Fruit fly (Drosophila melanogaster) whole organism, pupa: ENCODE results near the gene tth.

Source experiments
- CG10348 ChIP-seq: fragments of 200-800 bp; sonication (Bioruptor generic); IDR thresholded peaks from 2 replicates; pipeline ENCODE4 v1.3.6; 2022; ENCODE audit warnings: missing biosample characterization, missing genetic modification characterization
- CG12605 ChIP-seq: fragments of 200-800 bp; sonication (Bioruptor generic); IDR thresholded peaks from 2 replicates; pipeline ENCODE4 v1.3.6; 2022; ENCODE audit warnings: missing biosample characterization, missing genetic modification characterization
- CG13204 ChIP-seq: fragments of 200-800 bp; sonication (Bioruptor generic); optimal IDR thresholded peaks from 2 replicates; lab custom pipeline; 2018; ENCODE audit warnings: missing biosample characterization, mild to moderate bottlenecking, missing genetic modification characterization, moderate library complexity
- CG14655 ChIP-seq: fragments of 200-800 bp; sonication (Bioruptor generic); optimal IDR thresholded peaks from 3 replicates; lab custom pipeline; 2017; ENCODE audit warnings: mild to moderate bottlenecking, missing biosample characterization, missing genetic modification reagents, missing genetic modification characterization
- CG15710 ChIP-seq: fragments of 200-800 bp; sonication (Bioruptor generic); optimal IDR thresholded peaks from 2 replicates; lab custom pipeline; 2018; ENCODE audit warnings: missing biosample characterization, mild to moderate bottlenecking, missing genetic modification characterization, moderate library complexity
- CG17806 ChIP-seq: fragments of 200-800 bp; sonication (Bioruptor generic); optimal IDR thresholded peaks from 2 replicates; lab custom pipeline; 2018; ENCODE audit warnings: missing biosample characterization, mild to moderate bottlenecking, missing genetic modification characterization, moderate library complexity
- CG32121 ChIP-seq: fragments of 200-800 bp; sonication (Bioruptor generic); IDR thresholded peaks from 2 replicates; pipeline ENCODE4 v1.3.6; 2022; ENCODE audit warnings: missing biosample characterization, missing genetic modification characterization
- CG34367 ChIP-seq: fragments of 200-800 bp; sonication (Bioruptor generic); optimal IDR thresholded peaks from 2 replicates; lab custom pipeline; 2018; ENCODE audit warnings: missing biosample characterization, mild to moderate bottlenecking, missing genetic modification characterization
- CG4496 ChIP-seq: fragments of 200-800 bp; sonication (Bioruptor generic); IDR thresholded peaks from 3 replicates; pipeline ENCODE4 v1.3.6; 2022; ENCODE audit warnings: missing biosample characterization, missing genetic modification characterization
- CG8159 ChIP-seq: fragments of 200-800 bp; sonication (Bioruptor generic); optimal IDR thresholded peaks from 3 replicates; lab custom pipeline; 2018; ENCODE audit warnings: missing biosample characterization, mild to moderate bottlenecking, missing genetic modification characterization, moderate library complexity
- CG8301 ChIP-seq: fragments of 200-800 bp; sonication (Bioruptor generic); optimal IDR thresholded peaks from 2 replicates; lab custom pipeline; 2018; ENCODE audit warnings: missing biosample characterization, mild to moderate bottlenecking, missing genetic modification characterization
- CG9948 ChIP-seq: fragments of 200-800 bp; sonication (Bioruptor generic); optimal IDR thresholded peaks from 2 replicates; lab custom pipeline; 2018; ENCODE audit warnings: missing biosample characterization, mild to moderate bottlenecking, missing genetic modification characterization, moderate library complexity
- D1 ChIP-seq: fragments of 200-800 bp; sonication (Bioruptor generic); optimal IDR thresholded peaks from 2 replicates; lab custom pipeline; 2018; ENCODE audit warnings: missing biosample characterization, mild to moderate bottlenecking, missing genetic modification characterization, moderate library complexity
- EcR ChIP-seq: fragments of 200-800 bp; sonication (Bioruptor generic); optimal IDR thresholded peaks from 3 replicates; lab custom pipeline; 2019; ENCODE audit warnings: missing biosample characterization, missing genetic modification characterization, mild to moderate bottlenecking, moderate library complexity, missing genetic modification reagents
- Ets98B ChIP-seq: fragments of 200-800 bp; sonication (Bioruptor generic); IDR thresholded peaks from 2 replicates; pipeline ENCODE4 v1.3.6; 2022; ENCODE audit warnings: missing biosample characterization, missing genetic modification characterization
- Pif1A ChIP-seq: fragments of 200-800 bp; sonication (Bioruptor generic); optimal IDR thresholded peaks from 3 replicates; lab custom pipeline; 2016; ENCODE audit warnings: missing biosample characterization, missing genetic modification characterization
- Pif1B ChIP-seq: fragments of 200-800 bp; sonication (Bioruptor generic); optimal IDR thresholded peaks from 3 replicates; lab custom pipeline; 2016; ENCODE audit warnings: missing biosample characterization, missing genetic modification characterization
- Snoo ChIP-seq: fragments of 200-800 bp; sonication (Bioruptor generic); optimal IDR thresholded peaks from 3 replicates; lab custom pipeline; 2017; ENCODE audit warnings: missing biosample characterization, mild to moderate bottlenecking, missing genetic modification characterization, inconsistent platforms
- fd96Ca ChIP-seq: fragments of 200-800 bp; sonication (Bioruptor generic); IDR thresholded peaks from 3 replicates; pipeline ENCODE4 v1.3.6; 2022; ENCODE audit warnings: missing biosample characterization, missing genetic modification characterization
- gl ChIP-seq: fragments of 200-800 bp; sonication (Bioruptor generic); optimal IDR thresholded peaks from 2 replicates; lab custom pipeline; 2018; ENCODE audit warnings: missing biosample characterization, mild to moderate bottlenecking, missing genetic modification characterization
- rn ChIP-seq: fragments of 200-800 bp; sonication (Bioruptor generic); IDR thresholded peaks from 2 replicates; pipeline ENCODE4 v1.3.6; 2022; ENCODE audit warnings: missing biosample characterization, missing genetic modification characterization

tth gene

DNA sequence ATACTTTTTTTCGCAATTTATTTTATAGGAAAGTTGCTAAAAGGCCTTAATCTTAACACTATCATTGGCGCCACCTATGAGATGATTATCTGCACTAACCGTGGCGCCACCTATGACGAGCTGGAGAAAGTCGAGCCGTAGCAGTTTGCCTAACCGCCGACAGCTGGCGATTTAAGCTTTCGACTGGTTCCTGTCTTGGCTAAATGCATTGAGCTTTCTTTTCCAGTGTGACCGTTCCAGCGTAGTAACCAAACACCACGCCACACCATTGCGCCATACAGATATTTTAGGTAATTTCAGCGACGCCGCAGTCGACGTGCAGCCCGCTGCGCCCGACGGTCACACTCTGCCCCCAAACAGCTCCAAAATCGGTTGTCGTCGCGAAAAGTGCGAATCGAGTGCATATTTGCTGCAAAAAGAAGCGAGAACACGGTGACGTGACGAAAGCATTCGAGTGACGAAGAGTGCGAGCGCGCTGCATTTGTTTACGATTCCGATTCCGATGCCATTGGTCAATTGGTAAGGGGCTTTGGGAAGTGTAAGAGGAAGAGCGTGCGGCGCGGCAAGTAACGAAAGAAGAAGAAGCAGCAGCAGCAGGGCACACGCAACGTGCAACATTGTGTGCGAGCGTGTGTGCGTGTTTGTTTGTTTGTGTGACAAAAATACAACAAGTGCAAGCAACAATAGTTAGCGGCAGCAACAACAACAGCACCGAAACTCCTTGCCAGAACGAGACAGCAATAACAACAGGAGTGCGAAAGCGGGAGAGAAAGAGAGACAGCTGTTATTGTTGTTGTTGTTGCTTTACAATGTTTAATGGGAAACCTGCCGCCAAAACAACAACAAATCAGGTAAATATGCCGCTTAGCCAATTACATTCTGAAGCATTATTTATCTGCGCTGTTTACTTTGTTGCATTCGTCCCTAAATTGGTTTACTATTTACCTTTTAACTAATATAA lies 52.6 kb downstream of the tth start, which contains the start of the genes CG46311 and Tpst:
Gene CG46311, plus strand, starts transcription at position 341 of the 961 bp plus-strand sequence.
Gene Tpst, plus strand, starts transcription at position 341 of the 961 bp plus-strand sequence.
- peak; percentile 23 for TF ChIP-seq CG13204 (GFP tag; lab: Kevin White, UChicago)
- no peak for TF ChIP-seq D1 (tag; lab: Kevin White, UChicago)
- no peak for TF ChIP-seq CG9948 (tag; lab: Kevin White, UChicago)
- TF ChIP-seq CG14655 (GFP tag; lab: Kevin White, UChicago) = no peak
- no peak for TF ChIP-seq CG8301 (tag; lab: Kevin White, UChicago)
- no peak for TF ChIP-seq CG10348 (GFP tag; lab: Robert Waterston, UW)
- peak; percentile 41; the same call in 2 of the 3 replicates for TF ChIP-seq CG4496
- no peak for TF ChIP-seq gl (tag; lab: Kevin White, UChicago)
- peak; percentile 63; the same call in 1 of the 2 replicates for TF ChIP-seq CG12605 (GFP tag; lab: Robert Waterston, UW)
- TF ChIP-seq Ets98B = no peak
- no peak for TF ChIP-seq CG15710 (tag; lab: Kevin White, UChicago)
- no peak for TF ChIP-seq Pif1B
- no peak for TF ChIP-seq CG8159
- TF ChIP-seq fd96Ca (GFP tag; lab: Robert Waterston, UW) = no peak
- TF ChIP-seq Pif1A (GFP tag; lab: Kevin White, UChicago) = no peak
- TF ChIP-seq CG32121 (GFP tag; lab: Robert Waterston, UW) = no peak
- TF ChIP-seq EcR = peak; percentile 22
- TF ChIP-seq rn (GFP tag; lab: Robert Waterston, UW) = no peak
- TF ChIP-seq CG17806 (tag; lab: Kevin White, UChicago) = no peak
- TF ChIP-seq CG34367 (tag; lab: Kevin White, UChicago) = no peak
- TF ChIP-seq Snoo (tag; lab: Kevin White, UChicago) = peak; percentile 15
